Worm (Caenorhabditis elegans) whole organism, L1 larva: ENCODE data around the gene T26A8.3.

Experiments
- C04F5.9 ChIP-seq: sonication (generic microtip); optimal IDR thresholded peaks from 2 replicates; lab custom pipeline; 2016; ENCODE audit warnings: missing genetic modification characterization, missing compliant biosample characterization
- C34B4.2 ChIP-seq: sonication (generic microtip); optimal IDR thresholded peaks from 2 replicates; lab custom pipeline; 2017; ENCODE audit warnings: mild to moderate bottlenecking, missing genetic modification characterization, missing compliant biosample characterization
- aha-1 ChIP-seq: fragments of 150-350 bp; optimal IDR thresholded peaks from 2 replicates; lab custom pipeline; 2014; ENCODE audit warnings: missing biosample characterization, missing genetic modification characterization
- aly-2 ChIP-seq: fragments of 150-350 bp; optimal IDR thresholded peaks from 2 replicates; lab custom pipeline; 2014; ENCODE audit warnings: missing biosample characterization, missing genetic modification characterization
- blmp-1 ChIP-seq: fragments of 150-350 bp; optimal IDR thresholded peaks from 2 replicates; lab custom pipeline; 2014; ENCODE audit warnings: missing biosample characterization, missing genetic modification characterization
- ceh-88 ChIP-seq: fragments of 200-800 bp; sonication (Bioruptor generic); IDR thresholded peaks from 2 replicates; pipeline ENCODE4 v1.3.6; 2022; ENCODE audit warnings: missing genetic modification characterization, missing compliant biosample characterization
- ceh-90 ChIP-seq: sonication (generic microtip); optimal IDR thresholded peaks from 2 replicates; lab custom pipeline; 2016; ENCODE audit warnings: missing genetic modification characterization, missing compliant biosample characterization
- dsc-1 ChIP-seq: sonication (generic microtip); optimal IDR thresholded peaks from 2 replicates; lab custom pipeline; 2016; ENCODE audit warnings: mild to moderate bottlenecking, missing genetic modification characterization, missing compliant biosample characterization
- elt-2 ChIP-seq: sonication (generic microtip); optimal IDR thresholded peaks from 2 replicates; lab custom pipeline; 2016; ENCODE audit warnings: missing genetic modification characterization, mild to moderate bottlenecking, inconsistent platforms, missing compliant biosample characterization, missing genetic modification reagents
- fkh-10 ChIP-seq: sonication (generic microtip); optimal IDR thresholded peaks from 2 replicates; lab custom pipeline; 2017; ENCODE audit warnings: missing biosample characterization, missing genetic modification reagents, missing genetic modification characterization
- fkh-4 ChIP-seq: sonication (generic microtip); optimal IDR thresholded peaks from 2 replicates; lab custom pipeline; 2016; ENCODE audit warnings: missing compliant biosample characterization, missing genetic modification characterization, borderline replicate concordance
- fkh-8 ChIP-seq: sonication (generic microtip); optimal IDR thresholded peaks from 2 replicates; lab custom pipeline; 2016; ENCODE audit warnings: mild to moderate bottlenecking, missing genetic modification characterization, missing compliant biosample characterization
- fos-1 ChIP-seq: fragments of 150-350 bp; optimal IDR thresholded peaks from 2 replicates; lab custom pipeline; 2014; ENCODE audit warnings: missing biosample characterization, missing genetic modification characterization
- hlh-17 ChIP-seq: fragments of 200-800 bp; sonication (Bioruptor generic); optimal IDR thresholded peaks from 2 replicates; lab custom pipeline; 2018; ENCODE audit warnings: missing genetic modification characterization, mild to moderate bottlenecking, missing compliant biosample characterization, moderate library complexity, borderline replicate concordance
- hpl-2 ChIP-seq: fragments of 150-350 bp; optimal IDR thresholded peaks from 2 replicates; lab custom pipeline; 2014; ENCODE audit warnings: missing biosample characterization, missing genetic modification reagents, missing genetic modification characterization
- irx-1 ChIP-seq: sonication (generic microtip); optimal IDR thresholded peaks from 2 replicates; lab custom pipeline; 2016; ENCODE audit warnings: missing genetic modification characterization, missing compliant biosample characterization
- isw-1 ChIP-seq: fragments of 200-800 bp; sonication (Bioruptor generic); IDR thresholded peaks from 2 replicates; pipeline ENCODE4 v1.3.6; 2022; ENCODE audit warnings: missing genetic modification characterization, missing compliant biosample characterization
- jun-1 ChIP-seq: fragments of 150-350 bp; optimal IDR thresholded peaks from 2 replicates; lab custom pipeline; 2014; ENCODE audit warnings: missing biosample characterization, missing genetic modification reagents, missing genetic modification characterization
- lin-13 ChIP-seq: fragments of 150-350 bp; optimal IDR thresholded peaks from 2 replicates; lab custom pipeline; 2014; ENCODE audit warnings: missing biosample characterization, missing genetic modification reagents, missing genetic modification characterization
- lin-14 ChIP-seq: fragments of 200-800 bp; sonication (Bioruptor generic); optimal IDR thresholded peaks from 2 replicates; lab custom pipeline; 2018; ENCODE audit warnings: mild to moderate bottlenecking, missing genetic modification characterization, moderate library complexity, missing compliant biosample characterization
- lin-35 ChIP-seq, 2 experiments: fragments of 150-350 bp; optimal IDR thresholded peaks; 2 replicates each; lab custom pipeline; 2014; ENCODE audit warnings: missing biosample characterization in 2 of 2, missing genetic modification characterization in 2 of 2, missing genetic modification reagents in 2 of 2
- lsy-2 ChIP-seq, 2 experiments: fragments of 150-350 bp; optimal IDR thresholded peaks; 2 replicates each; lab custom pipeline; 2014; ENCODE audit warnings: missing biosample characterization in 2 of 2, missing genetic modification characterization in 2 of 2
- mab-9 ChIP-seq: fragments of 200-800 bp; sonication (Bioruptor generic); IDR thresholded peaks from 2 replicates; pipeline ENCODE4 v1.3.6; 2022; ENCODE audit warnings: missing genetic modification reagents, missing genetic modification characterization, missing compliant biosample characterization
- mdl-1 ChIP-seq, 2 experiments: fragments of 150-350 bp; optimal IDR thresholded peaks; 2 replicates each; lab custom pipeline; 2014 to 2017; ENCODE audit warnings: missing biosample characterization in 2 of 2, missing genetic modification characterization in 2 of 2, inconsistent platforms in 1 of 2
- mep-1 ChIP-seq: fragments of 150-350 bp; optimal IDR thresholded peaks from 2 replicates; lab custom pipeline; 2014; ENCODE audit warnings: missing biosample characterization, missing genetic modification characterization
- nhr-19 ChIP-seq: fragments of 200-800 bp; sonication (Bioruptor generic); conservative IDR thresholded peaks from 2 replicates; pipeline ENCODE4 v1.3.6; 2022; ENCODE audit warnings: missing genetic modification characterization, missing compliant biosample characterization
- nhr-20 ChIP-seq: sonication (generic microtip); optimal IDR thresholded peaks from 2 replicates; lab custom pipeline; 2016; ENCODE audit warnings: mild to moderate bottlenecking, missing genetic modification characterization, missing compliant biosample characterization
- nhr-237 ChIP-seq: fragments of 150-350 bp; optimal IDR thresholded peaks from 2 replicates; lab custom pipeline; 2014; ENCODE audit warnings: missing biosample characterization, missing genetic modification characterization
- nhr-28 ChIP-seq: fragments of 150-350 bp; optimal IDR thresholded peaks from 2 replicates; lab custom pipeline; 2014; ENCODE audit warnings: missing biosample characterization, missing genetic modification characterization
- nhr-71 ChIP-seq: sonication (generic microtip); optimal IDR thresholded peaks from 2 replicates; lab custom pipeline; 2016; ENCODE audit warnings: mild to moderate bottlenecking, missing genetic modification characterization, moderate library complexity, missing compliant biosample characterization
- nhr-76 ChIP-seq: sonication (generic microtip); optimal IDR thresholded peaks from 2 replicates; lab custom pipeline; 2017; ENCODE audit warnings: missing biosample characterization, missing genetic modification characterization
- nhr-77 ChIP-seq: fragments of 150-350 bp; optimal IDR thresholded peaks from 2 replicates; lab custom pipeline; 2014; ENCODE audit warnings: missing biosample characterization, missing genetic modification characterization
- nhr-84 ChIP-seq: sonication (generic microtip); optimal IDR thresholded peaks from 2 replicates; lab custom pipeline; 2017; ENCODE audit warnings: missing biosample characterization, missing genetic modification characterization
- nhr-90 ChIP-seq: sonication (generic microtip); optimal IDR thresholded peaks from 2 replicates; lab custom pipeline; 2016; ENCODE audit warnings: mild to moderate bottlenecking, missing genetic modification characterization, missing compliant biosample characterization; ENCODE audit not compliant: poor library complexity
- pag-3 ChIP-seq: sonication (generic microtip); optimal IDR thresholded peaks from 2 replicates; lab custom pipeline; 2017; ENCODE audit warnings: missing genetic modification characterization, mild to moderate bottlenecking, missing compliant biosample characterization, antibody characterized with exemption, borderline replicate concordance; ENCODE audit not compliant: insufficient read depth
- pqm-1 ChIP-seq: sonication (generic microtip); optimal IDR thresholded peaks from 3 replicates; lab custom pipeline; 2017; ENCODE audit warnings: missing biosample characterization, missing genetic modification characterization
- snu-23 ChIP-seq: sonication (generic microtip); optimal IDR thresholded peaks from 2 replicates; lab custom pipeline; 2016; ENCODE audit warnings: missing genetic modification characterization, missing compliant biosample characterization
- tbx-2 ChIP-seq: sonication (generic microtip); optimal IDR thresholded peaks from 2 replicates; lab custom pipeline; 2016; ENCODE audit warnings: missing genetic modification characterization, missing compliant biosample characterization
- unc-30 ChIP-seq: sonication (generic microtip); optimal IDR thresholded peaks from 2 replicates; lab custom pipeline; 2017; ENCODE audit warnings: missing biosample characterization, missing genetic modification characterization
- unc-86 ChIP-seq: sonication (generic microtip); optimal IDR thresholded peaks from 2 replicates; lab custom pipeline; 2016; ENCODE audit warnings: missing genetic modification characterization, missing compliant biosample characterization
- unc-98 ChIP-seq: fragments of 200-800 bp; sonication (Bioruptor generic); IDR thresholded peaks from 2 replicates; pipeline ENCODE4 v1.3.6; 2022; ENCODE audit warnings: missing genetic modification characterization, missing compliant biosample characterization
- vab-15 ChIP-seq: sonication (generic microtip); optimal IDR thresholded peaks from 2 replicates; lab custom pipeline; 2017; ENCODE audit warnings: missing genotype, mild to moderate bottlenecking, missing genetic modification characterization, missing compliant biosample characterization
- xbp-1 ChIP-seq: sonication (generic microtip); optimal IDR thresholded peaks from 2 replicates; lab custom pipeline; 2016; ENCODE audit warnings: missing genetic modification characterization, missing compliant biosample characterization
- ztf-11 ChIP-seq, 2 experiments: sonication (generic microtip); optimal IDR thresholded peaks; 2 replicates each; lab custom pipeline; 2016 to 2017; ENCODE audit warnings: missing genetic modification characterization in 2 of 2, missing biosample characterization in 1 of 2, missing compliant biosample characterization in 1 of 2
- ztf-4 ChIP-seq: fragments of 150-350 bp; optimal IDR thresholded peaks from 2 replicates; lab custom pipeline; 2014; ENCODE audit warnings: missing biosample characterization, missing genetic modification characterization

T26A8.3 gene

ce11 chrIV:8384737-8385136, 41.7 kb downstream of the T26A8.3 start:
- TF ChIP-seq C34B4.2 (tag; lab: Kevin White, UChicago), result no peak
- TF ChIP-seq xbp-1, result no peak
- no peak for TF ChIP-seq nhr-77 (tag; lab: Kevin White, UChicago)
- TF ChIP-seq ztf-11 (tag; optimal IDR thresholded peaks at IDR 0.05; lab: Kevin White, UChicago), result no peak
- TF ChIP-seq elt-2 (tag; lab: Kevin White, UChicago), result no peak
- no peak for TF ChIP-seq nhr-71 (tag; lab: Kevin White, UChicago)
- no peak for TF ChIP-seq ceh-90 (tag; lab: Kevin White, UChicago)
- no peak for TF ChIP-seq fkh-10
- no peak for TF ChIP-seq unc-98 (GFP tag; lab: Robert Waterston, UW)
- TF ChIP-seq lsy-2 (tag; optimal IDR thresholded peaks at IDR 0.05; lab: Kevin White, UChicago), result no peak
- TF ChIP-seq unc-30 (tag; lab: Kevin White, UChicago), result no peak
- no peak for TF ChIP-seq aha-1

ce11 chrIV:8382695-8383094, 43.7 kb downstream of the T26A8.3 start, which contains the start of gene D2096.9:
TSS of gene D2096.9 (minus strand) at chrIV:8382795.
- TF ChIP-seq dsc-1 (tag; lab: Kevin White, UChicago), result peak; percentile 45
- TF ChIP-seq isw-1 (GFP tag; lab: Robert Waterston, UW), result no peak
- TF ChIP-seq, all 84 proteins: peak for 1

ce11 chrIV:8380266-8380850, 46.1 kb downstream of the T26A8.3 start:
- TF ChIP-seq ceh-88 (no peak), unc-86 (tag; lab: Kevin White, UChicago) (no peak), pqm-1 (tag; lab: Kevin White, UChicago) (peak; percentile 75), ztf-4 (no peak), elt-2 (tag; lab: Kevin White, UChicago) (peak; percentile 86), ztf-11 (tag; optimal IDR thresholded peaks at IDR 0.05; lab: Kevin White, UChicago) (no peak), lin-35 (GFP tag; optimal IDR thresholded peaks at IDR 0.05; lab: Kevin White, UChicago) (peak in 1 of 2 experiments; percentile 27), lin-14 (GFP tag; lab: Kevin White, UChicago) (peak; percentile 12)

ce11 chrIV:8379683-8380082, 46.8 kb downstream of the T26A8.3 start, which contains the start of gene praf-3:
TSS of gene praf-3 (plus strand) at chrIV:8379983.
- TF ChIP-seq nhr-237 (tag; lab: Kevin White, UChicago), result no peak
- TF ChIP-seq nhr-20, result no peak
- no peak for TF ChIP-seq fkh-4
- no peak for TF ChIP-seq mep-1 (tag; lab: Kevin White, UChicago)
- no peak for TF ChIP-seq jun-1
- TF ChIP-seq hpl-2 (GFP tag; lab: Kevin White, UChicago), result no peak
- TF ChIP-seq irx-1, result no peak
- TF ChIP-seq hlh-17, result no peak
- no peak for TF ChIP-seq blmp-1 (tag; lab: Kevin White, UChicago)
- TF ChIP-seq nhr-77 (tag; lab: Kevin White, UChicago), result no peak
- no peak for TF ChIP-seq aha-1
- no peak for TF ChIP-seq nhr-84 (tag; lab: Kevin White, UChicago)
- TF ChIP-seq tbx-2 (tag; lab: Kevin White, UChicago), result no peak
- no peak for TF ChIP-seq lsy-2 (tag; optimal IDR thresholded peaks at IDR 0.05; lab: Kevin White, UChicago)
- TF ChIP-seq pqm-1 (tag; lab: Kevin White, UChicago), result no peak
- TF ChIP-seq aly-2 (tag; lab: Kevin White, UChicago), result no peak
- TF ChIP-seq, all 84 proteins: peak for 0

- TF ChIP-seq nhr-90 (tag; lab: Kevin White, UChicago) (peak; percentile 61), nhr-28 (tag; lab: Kevin White, UChicago) (no peak), hpl-2 (GFP tag; lab: Kevin White, UChicago) (no peak), fkh-10 (no peak), pag-3 (tag; lab: Kevin White, UChicago) (no peak), fkh-4 (no peak), mab-9 (GFP tag; lab: Robert Waterston, UW) (no peak), ceh-88 (no peak; the same call in 1 of the 2 replicates), ceh-90 (tag; lab: Kevin White, UChicago) (no peak), fos-1 (tag; lab: Kevin White, UChicago) (peak; percentile 45), fkh-8 (tag; lab: Kevin White, UChicago) (peak; percentile 69), C04F5.9 (tag; lab: Kevin White, UChicago) (no peak), nhr-76 (tag; lab: Kevin White, UChicago) (no peak), nhr-19 (GFP tag; lab: Robert Waterston, UW) (peak; percentile 76), unc-86 (tag; lab: Kevin White, UChicago) (peak; percentile 58), lin-13 (peak; percentile 81), vab-15 (tag; lab: Kevin White, UChicago) (no peak), mdl-1 (tag; optimal IDR thresholded peaks at IDR 0.05; lab: Kevin White, UChicago) (peak in 1 of 2 experiments; percentile 58), snu-23 (peak; percentile 87)
Measured at ce11 chrIV:8379278-8379677, 47.2 kb downstream of the T26A8.3 start, which contains the start of gene nap-1. TSS of gene nap-1 (minus strand) at chrIV:8379319.
